Fruit fly (Drosophila melanogaster) whole organism, embryonic: Measurements from ENCODE around the gene CG15741.

Source experiments
- Aef1 ChIP-seq: fragments of 200-800 bp; sonication (Bioruptor generic); IDR thresholded peaks from 3 replicates; pipeline ENCODE4 v1.3.6; 2022; ENCODE audit warnings: missing biosample characterization, missing genetic modification characterization
- BEAF-32 ChIP-seq: fragments of 200-800 bp; sonication (Bioruptor generic); optimal IDR thresholded peaks from 3 replicates; lab custom pipeline; 2017; ENCODE audit warnings: missing biosample characterization, missing genetic modification characterization, mild to moderate bottlenecking, moderate library complexity, missing genetic modification reagents
- BtbVII ChIP-seq: fragments of 200-800 bp; sonication (Bioruptor generic); optimal IDR thresholded peaks from 3 replicates; lab custom pipeline; 2017; ENCODE audit warnings: missing biosample characterization, mild to moderate bottlenecking, missing genetic modification characterization
- CG11504 ChIP-seq: fragments of 200-800 bp; sonication (Bioruptor generic); optimal IDR thresholded peaks from 3 replicates; lab custom pipeline; 2019; ENCODE audit warnings: missing biosample characterization, mild to moderate bottlenecking, missing genetic modification characterization, moderate library complexity
- CG12391 ChIP-seq: fragments of 200-800 bp; sonication (Bioruptor generic); optimal IDR thresholded peaks from 3 replicates; lab custom pipeline; 2018; ENCODE audit warnings: missing biosample characterization, mild to moderate bottlenecking, missing genetic modification characterization, moderate library complexity
- CG13624 ChIP-seq: fragments of 200-800 bp; sonication (Bioruptor generic); optimal IDR thresholded peaks from 2 replicates; lab custom pipeline; 2016; ENCODE audit warnings: missing biosample characterization, missing genetic modification characterization
- CG14014 ChIP-seq: fragments of 200-800 bp; sonication (Bioruptor generic); IDR thresholded peaks from 2 replicates; pipeline ENCODE4 v1.3.6; 2022; ENCODE audit warnings: missing biosample characterization, missing genetic modification characterization
- CG15514 ChIP-seq: fragments of 200-800 bp; sonication (Bioruptor generic); optimal IDR thresholded peaks from 3 replicates; lab custom pipeline; 2017; ENCODE audit warnings: missing biosample characterization, missing genetic modification characterization, mild to moderate bottlenecking, moderate library complexity, missing genetic modification reagents
- CG15601 ChIP-seq: fragments of 200-800 bp; sonication (Bioruptor generic); optimal IDR thresholded peaks from 3 replicates; lab custom pipeline; 2019; ENCODE audit warnings: missing biosample characterization, mild to moderate bottlenecking, missing genetic modification characterization, moderate library complexity
- CG16813 ChIP-seq: fragments of 200-800 bp; sonication (Bioruptor generic); IDR thresholded peaks from 3 replicates; pipeline ENCODE4 v1.3.6; 2022; ENCODE audit warnings: missing biosample characterization, missing genetic modification characterization; ENCODE audit not compliant: partially characterized antibody
- CG30020 ChIP-seq: fragments of 200-800 bp; optimal IDR thresholded peaks from 2 replicates; lab custom pipeline; 2019; ENCODE audit warnings: missing biosample characterization, mild to moderate bottlenecking, missing genetic modification characterization, moderate library complexity
- CG3407 ChIP-seq: fragments of 200-800 bp; sonication (Bioruptor generic); optimal IDR thresholded peaks from 2 replicates; lab custom pipeline; 2018; ENCODE audit warnings: missing biosample characterization, mild to moderate bottlenecking, missing genetic modification characterization
- CG34376 ChIP-seq: fragments of 200-800 bp; sonication (Bioruptor generic); optimal IDR thresholded peaks from 2 replicates; lab custom pipeline; 2018; ENCODE audit warnings: missing biosample characterization, mild to moderate bottlenecking, missing genetic modification characterization
- CG3847 ChIP-seq: fragments of 200-800 bp; sonication (Bioruptor generic); IDR thresholded peaks from 2 replicates; pipeline ENCODE4 v1.3.6; 2022; ENCODE audit warnings: missing biosample characterization, missing genetic modification characterization
- CG4360 ChIP-seq: fragments of 200-800 bp; sonication (Bioruptor generic); IDR thresholded peaks from 2 replicates; pipeline ENCODE4 v1.3.6; 2022; ENCODE audit warnings: missing biosample characterization, missing genetic modification characterization
- CG7839 ChIP-seq: fragments of 200-800 bp; sonication (Bioruptor generic); optimal IDR thresholded peaks from 3 replicates; lab custom pipeline; 2018; ENCODE audit warnings: missing biosample characterization, mild to moderate bottlenecking, missing genetic modification characterization, moderate library complexity
- CHES-1-like ChIP-seq: fragments of 200-800 bp; sonication (Bioruptor generic); optimal IDR thresholded peaks from 2 replicates; lab custom pipeline; 2016; ENCODE audit warnings: missing biosample characterization, missing genetic modification characterization
- CoRest ChIP-seq: fragments of 200-800 bp; sonication (Bioruptor generic); optimal IDR thresholded peaks from 3 replicates; lab custom pipeline; 2018; ENCODE audit warnings: missing biosample characterization, mild to moderate bottlenecking, missing genetic modification characterization, moderate library complexity
- Eip74EF ChIP-seq, 2 experiments: fragments of 200-800 bp in 1 of 2; fragments of >200 bp in 1 of 2; sonication (Bioruptor generic) in 1 of 2; optimal IDR thresholded peaks; 2 replicates each; lab custom pipeline; 2017 to 2019; ENCODE audit warnings: missing biosample characterization in 2 of 2, missing genetic modification characterization in 2 of 2, mild to moderate bottlenecking in 1 of 2, moderate library complexity in 1 of 2
- Elba2 ChIP-seq: fragments of 200-800 bp; sonication (Bioruptor generic); optimal IDR thresholded peaks from 3 replicates; lab custom pipeline; 2016; ENCODE audit warnings: missing biosample characterization, missing genetic modification characterization
- HHEX ChIP-seq: fragments of 200-800 bp; sonication (Bioruptor generic); optimal IDR thresholded peaks from 3 replicates; lab custom pipeline; 2017; ENCODE audit warnings: missing biosample characterization, mild to moderate bottlenecking, missing genetic modification characterization, missing genetic modification reagents
- HLHmδ ChIP-seq: fragments of 200-800 bp; sonication (Bioruptor generic); optimal IDR thresholded peaks from 2 replicates; lab custom pipeline; 2018; ENCODE audit warnings: missing biosample characterization, mild to moderate bottlenecking, missing genetic modification characterization, moderate library complexity
- Jarid2 ChIP-seq: fragments of 200-800 bp; sonication (Bioruptor generic); optimal IDR thresholded peaks from 3 replicates; lab custom pipeline; 2017; ENCODE audit warnings: mild to moderate bottlenecking, missing biosample characterization, missing genetic modification reagents, missing genetic modification characterization
- Lhr ChIP-seq: fragments of 200-800 bp; sonication (Bioruptor generic); optimal IDR thresholded peaks from 3 replicates; lab custom pipeline; 2017; ENCODE audit warnings: mild to moderate bottlenecking, missing biosample characterization, missing genetic modification reagents, missing genetic modification characterization
- Myb ChIP-seq: fragments of 200-800 bp; sonication (Bioruptor generic); optimal IDR thresholded peaks from 2 replicates; lab custom pipeline; 2016; ENCODE audit warnings: missing biosample characterization, missing genetic modification characterization
- br ChIP-seq: fragments of >200 bp; optimal IDR thresholded peaks from 2 replicates; lab custom pipeline; 2017
- ftz-f1 ChIP-seq: fragments of 200-800 bp; sonication (Bioruptor generic); optimal IDR thresholded peaks from 2 replicates; lab custom pipeline; 2016; ENCODE audit warnings: missing biosample characterization, missing genetic modification characterization
- gfzf ChIP-seq: fragments of 200-800 bp; sonication (Bioruptor generic); optimal IDR thresholded peaks from 2 replicates; lab custom pipeline; 2016; ENCODE audit warnings: missing biosample characterization, mild to moderate bottlenecking, missing genetic modification characterization, moderate library complexity
- gsb-n ChIP-seq: fragments of 200-800 bp; sonication (Bioruptor generic); optimal IDR thresholded peaks from 3 replicates; lab custom pipeline; 2018; ENCODE audit warnings: missing biosample characterization, mild to moderate bottlenecking, missing genetic modification characterization
- kni ChIP-seq: fragments of 200-800 bp; sonication (Bioruptor generic); optimal IDR thresholded peaks from 3 replicates; lab custom pipeline; 2017; ENCODE audit warnings: mild to moderate bottlenecking, missing biosample characterization, missing genetic modification reagents, missing genetic modification characterization
- lab ChIP-seq: fragments of 200-800 bp; sonication (Bioruptor generic); optimal IDR thresholded peaks from 3 replicates; lab custom pipeline; 2017; ENCODE audit warnings: missing biosample characterization, missing genetic modification characterization, mild to moderate bottlenecking, moderate library complexity, missing genetic modification reagents
- lola ChIP-seq, 3 experiments: fragments of >200 bp in 2 of 3; fragments of 200-800 bp in 1 of 3; sonication (Bioruptor generic) in 1 of 3; optimal IDR thresholded peaks; 2 replicates each; lab custom pipeline; 2017 to 2019; ENCODE audit warnings: missing biosample characterization in 3 of 3, missing genetic modification characterization in 3 of 3, mild to moderate bottlenecking in 1 of 3, moderate library complexity in 1 of 3
- luna ChIP-seq: fragments of 200-800 bp; sonication (Bioruptor generic); optimal IDR thresholded peaks from 2 replicates; lab custom pipeline; 2016; ENCODE audit warnings: missing biosample characterization, missing genetic modification characterization
- nau ChIP-seq: fragments of 200-800 bp; sonication (Bioruptor generic); optimal IDR thresholded peaks from 3 replicates; lab custom pipeline; 2017; ENCODE audit warnings: missing biosample characterization, mild to moderate bottlenecking, missing genetic modification characterization, missing genetic modification reagents
- nmo ChIP-seq: fragments of 200-800 bp; sonication (Bioruptor generic); optimal IDR thresholded peaks from 2 replicates; lab custom pipeline; 2018; ENCODE audit warnings: missing biosample characterization, mild to moderate bottlenecking, missing genetic modification characterization, moderate library complexity
- nom ChIP-seq: fragments of 200-800 bp; sonication (Bioruptor generic); optimal IDR thresholded peaks from 2 replicates; lab custom pipeline; 2017; ENCODE audit warnings: missing biosample characterization, missing genetic modification characterization, mild to moderate bottlenecking, moderate library complexity, missing genetic modification reagents
- otp ChIP-seq: fragments of 200-800 bp; sonication (Bioruptor generic); IDR thresholded peaks from 3 replicates; pipeline ENCODE4, ENCODE4 v1.3.6; 2022; ENCODE audit warnings: missing biosample characterization, missing genetic modification characterization
- phol ChIP-seq: fragments of 200-800 bp; sonication (Bioruptor generic); optimal IDR thresholded peaks from 3 replicates; lab custom pipeline; 2018; ENCODE audit warnings: missing biosample characterization, mild to moderate bottlenecking, missing genetic modification characterization, moderate library complexity
- prd ChIP-seq, 3 experiments: fragments of >200 bp in 2 of 3; fragments of 200-800 bp in 1 of 3; sonication (Bioruptor generic) in 1 of 3; optimal IDR thresholded peaks in 2 of 3; IDR thresholded peaks in 1 of 3; 2 replicates in 2 of 3; 3 replicates in 1 of 3; pipeline versions ENCODE4 v1.3.6 to Lab custom; 2017 to 2022; ENCODE audit warnings: missing biosample characterization in 1 of 3, missing genetic modification characterization in 1 of 3
- pzg ChIP-seq: fragments of 200-800 bp; sonication (Bioruptor generic); optimal IDR thresholded peaks from 3 replicates; lab custom pipeline; 2018; ENCODE audit warnings: missing biosample characterization, mild to moderate bottlenecking, missing genetic modification characterization, moderate library complexity
- rib ChIP-seq: fragments of 200-800 bp; sonication (Bioruptor generic); IDR thresholded peaks from 2 replicates; pipeline ENCODE4 v1.3.6; 2022; ENCODE audit warnings: missing biosample characterization, missing genetic modification characterization
- sd ChIP-seq: fragments of 200-800 bp; sonication (Bioruptor generic); optimal IDR thresholded peaks from 3 replicates; lab custom pipeline; 2018; ENCODE audit warnings: missing biosample characterization, mild to moderate bottlenecking, missing genetic modification characterization, moderate library complexity
- yki ChIP-seq: fragments of >200 bp; optimal IDR thresholded peaks from 3 replicates; lab custom pipeline; 2018
- zen ChIP-seq: fragments of 200-800 bp; sonication (Bioruptor generic); optimal IDR thresholded peaks from 3 replicates; lab custom pipeline; 2018; ENCODE audit warnings: missing biosample characterization, mild to moderate bottlenecking, missing genetic modification characterization, moderate library complexity
- zfh1 ChIP-seq: fragments of 200-800 bp; sonication (Bioruptor generic); IDR thresholded peaks from 3 replicates; pipeline ENCODE4 v1.3.6; 2022; ENCODE audit warnings: missing biosample characterization, missing genetic modification characterization

Gene CG15741

DNA sequence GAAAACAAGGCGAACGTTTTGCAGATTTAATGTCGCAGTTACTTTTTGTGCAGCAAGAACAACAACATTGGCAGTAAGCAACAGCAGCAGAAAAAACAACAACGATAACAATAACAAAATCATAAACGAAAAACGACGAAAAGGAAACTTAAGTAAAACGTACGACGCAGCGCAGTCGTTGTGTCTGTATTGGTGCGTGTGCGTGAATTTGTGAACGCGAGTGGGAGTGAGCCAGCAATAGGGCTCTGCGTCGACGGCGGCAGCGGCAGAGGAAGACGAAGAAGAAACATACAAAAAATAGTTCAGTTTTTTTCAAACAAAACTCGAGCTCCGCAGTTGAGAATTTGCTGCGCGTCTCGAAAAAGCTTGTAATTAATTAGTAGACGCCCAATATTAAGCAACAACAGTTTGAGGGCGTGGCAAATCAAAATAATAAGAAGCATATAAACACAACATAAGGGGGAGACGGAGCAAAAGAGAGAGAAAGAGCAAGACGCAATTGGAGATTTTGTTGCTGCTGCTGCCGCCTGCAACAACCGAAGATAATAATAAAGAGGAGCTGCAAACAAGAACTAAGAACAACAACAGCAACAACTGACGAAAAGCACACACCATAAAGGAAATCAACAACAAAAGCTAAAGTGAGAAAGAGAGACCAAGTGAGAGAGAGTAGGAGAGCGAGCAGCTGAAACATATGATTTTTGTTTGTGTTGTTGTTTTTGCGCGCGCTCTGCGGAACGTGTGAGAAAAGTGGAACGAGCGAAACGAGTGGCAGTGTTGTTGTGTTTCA lies 20.4 kb downstream of the CG15741 start (continued):
- TF ChIP-seq CG13624 (GFP tag; lab: Kevin White, UChicago) (peak; percentile 23), Jarid2 (GFP tag; lab: Kevin White, UChicago) (no peak), CG4360 (GFP tag; lab: Robert Waterston, UW) (peak; percentile 93), nom (peak; percentile 15), yki (lab: Kevin White, UChicago) (peak; percentile 10), CHES-1-like (GFP tag; lab: Kevin White, UChicago) (peak; percentile 60), Aef1 (GFP tag; lab: Robert Waterston, UW) (peak; percentile 81), CG34376 (GFP tag; lab: Kevin White, UChicago) (peak; percentile 48), sd (peak; percentile 13), gsb-n (no peak), kni (GFP tag; lab: Kevin White, UChicago) (peak; percentile 28), zfh1 (GFP tag; lab: Robert Waterston, UW) (no peak), CG3407 (GFP tag; lab: Kevin White, UChicago) (peak; percentile 6), CG11504 (tag; lab: Kevin White, UChicago) (peak; percentile 13), BtbVII (GFP tag; lab: Kevin White, UChicago) (peak; percentile 11), lab (GFP tag; lab: Kevin White, UChicago) (peak; percentile 28), HLHmδ (peak; percentile 36), CG14014 (GFP tag; lab: Robert Waterston, UW) (0 out of 2 replicates have a peak, but pooled peaks have one; percentile 16), nau (GFP tag; lab: Kevin White, UChicago) (peak; percentile 13)
- TF ChIP-seq, all 482 proteins: peak for 39

DNA sequence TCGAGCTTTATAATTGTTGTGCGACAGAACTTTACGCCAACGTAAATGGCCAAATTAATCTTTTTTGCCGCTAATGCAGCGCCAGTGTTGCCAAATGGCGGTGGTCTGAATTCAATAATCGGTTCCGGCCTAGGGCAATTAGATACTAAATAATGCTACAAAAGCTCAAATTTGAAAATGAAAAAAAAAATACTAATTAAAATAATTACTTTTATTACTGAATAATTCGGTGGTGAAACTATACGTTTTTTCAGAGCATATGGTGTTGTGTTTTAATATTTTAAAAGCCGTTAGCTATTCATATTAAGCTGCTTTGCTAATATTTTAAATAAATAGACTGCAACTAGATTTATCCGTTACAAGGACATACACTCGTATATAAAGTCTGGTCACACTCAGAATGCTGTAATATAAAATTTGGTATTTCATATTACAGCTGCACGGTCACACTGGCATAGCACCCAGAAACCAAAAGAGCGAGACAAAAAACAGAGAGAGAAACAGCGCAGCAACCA lies 21.3 kb downstream of the CG15741 start, which contains the start of the genes CG1578 and rudhira:
CG1578 (minus strand) TSS at position 118 of the 515 bp plus-strand sequence.
rudhira (plus strand) TSS at position 465 of the 515 bp plus-strand sequence.
- TF ChIP-seq otp (no peak), CG3847 (GFP tag; lab: Robert Waterston, UW) (0 out of 2 replicates have a peak, but pooled peaks have one; percentile 31), nmo (peak; percentile 47), prd (optimal IDR thresholded peaks at IDR 0.05; lab: Kevin White, UChicago) (no peak), prd (GFP tag; IDR thresholded peaks at IDR 0.05; lab: Robert Waterston, UW) (0 out of 3 replicates have a peak, but pooled peaks have one; percentile 12), Eip74EF (GFP tag; optimal IDR thresholded peaks at IDR 0.05; lab: Kevin White, UChicago) (peak in 1 of 2 experiments; percentile 28), CG15601 (peak; percentile 40), luna (no peak), rib (GFP tag; lab: Robert Waterston, UW) (0 out of 2 replicates have a peak, but pooled peaks have one; percentile 24), CG15514 (GFP tag; lab: Kevin White, UChicago) (peak; percentile 73), gfzf (GFP tag; lab: Kevin White, UChicago) (peak; percentile 73), pzg (peak; percentile 48), lola (GFP tag; optimal IDR thresholded peaks at IDR 0.05; lab: Kevin White, UChicago) (peak in 1 of 3 experiments; percentile 9), gsb-n (peak; percentile 26), phol (peak; percentile 39), CG7839 (peak; percentile 2), HHEX (GFP tag; lab: Kevin White, UChicago) (peak; percentile 8), zen (tag; lab: Kevin White, UChicago) (peak; percentile 44), Lhr (GFP tag; lab: Kevin White, UChicago) (peak; percentile 83), ftz-f1 (GFP tag; lab: Kevin White, UChicago) (peak; percentile 71), Myb (GFP tag; lab: Kevin White, UChicago) (peak; percentile 52), CoRest (tag; lab: Kevin White, UChicago) (peak; percentile 64), CG12391 (peak; percentile 38), BEAF-32 (GFP tag; lab: Kevin White, UChicago) (peak; percentile 52), CG16813 (GFP tag; lab: Robert Waterston, UW) (0 out of 3 replicates have a peak, but pooled peaks have one; percentile 9), br (no peak), Elba2 (GFP tag; lab: Kevin White, UChicago) (no peak), CG30020 (peak; percentile 13)
